Fruit fly (Drosophila melanogaster) whole organism, embryonic: ENCODE results near the gene CG10353.

ENCODE experiments used
- ATbp ChIP-seq: fragments of 200-800 bp; sonication (Bioruptor generic); optimal IDR thresholded peaks from 2 replicates; lab custom pipeline; 2017; ENCODE audit warnings: missing biosample characterization, mild to moderate bottlenecking, missing genetic modification characterization, missing genetic modification reagents
- Abd-B ChIP-seq: fragments of 200-800 bp; sonication (Bioruptor generic); optimal IDR thresholded peaks from 2 replicates; lab custom pipeline; 2018; ENCODE audit warnings: missing biosample characterization, mild to moderate bottlenecking, missing genetic modification characterization, moderate library complexity
- Ada2b ChIP-seq: fragments of 200-800 bp; sonication (Bioruptor generic); IDR thresholded peaks from 2 replicates; pipeline ENCODE4 v1.3.6; 2022; ENCODE audit warnings: missing biosample characterization, missing genetic modification characterization
- CG10147 ChIP-seq: fragments of 200-800 bp; sonication (Bioruptor generic); optimal IDR thresholded peaks from 2 replicates; lab custom pipeline; 2019; ENCODE audit warnings: missing biosample characterization, mild to moderate bottlenecking, missing genetic modification characterization, moderate library complexity
- CG10431 ChIP-seq: fragments of 200-800 bp; sonication (Bioruptor generic); optimal IDR thresholded peaks from 3 replicates; lab custom pipeline; 2018; ENCODE audit warnings: missing biosample characterization, mild to moderate bottlenecking, missing genetic modification characterization
- CG11504 ChIP-seq: fragments of 200-800 bp; sonication (Bioruptor generic); optimal IDR thresholded peaks from 3 replicates; lab custom pipeline; 2019; ENCODE audit warnings: missing biosample characterization, mild to moderate bottlenecking, missing genetic modification characterization, moderate library complexity
- CG14441 ChIP-seq: fragments of 200-800 bp; sonication (Bioruptor generic); IDR thresholded peaks from 2 replicates; pipeline ENCODE4 v1.3.6; 2022; ENCODE audit warnings: missing biosample characterization, missing genetic modification characterization
- CG14710 ChIP-seq: fragments of 200-800 bp; sonication (Bioruptor generic); optimal IDR thresholded peaks from 3 replicates; lab custom pipeline; 2019; ENCODE audit warnings: missing biosample characterization, mild to moderate bottlenecking, missing genetic modification characterization, moderate library complexity
- CG14860 ChIP-seq: fragments of 200-800 bp; sonication (Bioruptor generic); IDR thresholded peaks from 3 replicates; pipeline ENCODE4 v1.3.6; 2022; ENCODE audit warnings: missing biosample characterization, missing genetic modification characterization; ENCODE audit not compliant: partially characterized antibody
- CG15073 ChIP-seq: fragments of 200-800 bp; sonication (Bioruptor generic); optimal IDR thresholded peaks from 2 replicates; lab custom pipeline; 2016; ENCODE audit warnings: missing biosample characterization, missing genetic modification characterization
- CG15269 ChIP-seq: fragments of 200-800 bp; sonication (Bioruptor generic); optimal IDR thresholded peaks from 2 replicates; lab custom pipeline; 2018; ENCODE audit warnings: missing biosample characterization, mild to moderate bottlenecking, missing genetic modification characterization, moderate library complexity
- CG15479 ChIP-seq: fragments of 200-800 bp; sonication (Bioruptor generic); optimal IDR thresholded peaks from 3 replicates; lab custom pipeline; 2019; ENCODE audit warnings: missing biosample characterization, mild to moderate bottlenecking, missing genetic modification characterization, moderate library complexity
- CG15601 ChIP-seq: fragments of 200-800 bp; sonication (Bioruptor generic); optimal IDR thresholded peaks from 3 replicates; lab custom pipeline; 2019; ENCODE audit warnings: missing biosample characterization, mild to moderate bottlenecking, missing genetic modification characterization, moderate library complexity
- CG1792 ChIP-seq: fragments of 200-800 bp; sonication (Bioruptor generic); optimal IDR thresholded peaks from 2 replicates; lab custom pipeline; 2016; ENCODE audit warnings: missing biosample characterization, missing genetic modification characterization
- CG18619 ChIP-seq: fragments of 200-800 bp; sonication (Bioruptor generic); optimal IDR thresholded peaks from 3 replicates; lab custom pipeline; 2017; ENCODE audit warnings: missing biosample characterization, mild to moderate bottlenecking, missing genetic modification characterization
- CG3995 ChIP-seq: fragments of 200-800 bp; sonication (Bioruptor generic); optimal IDR thresholded peaks from 3 replicates; lab custom pipeline; 2016; ENCODE audit warnings: missing biosample characterization, missing genetic modification characterization
- CG4328 ChIP-seq: fragments of 200-800 bp; sonication (Bioruptor generic); optimal IDR thresholded peaks from 3 replicates; lab custom pipeline; 2017; ENCODE audit warnings: missing biosample characterization, missing genetic modification reagents, missing genetic modification characterization
- CG43689 ChIP-seq: fragments of 200-800 bp; sonication (Bioruptor generic); IDR thresholded peaks from 2 replicates; pipeline ENCODE4 v1.3.6; 2022; ENCODE audit warnings: missing biosample characterization, missing genetic modification characterization
- CG4617 ChIP-seq: fragments of 200-800 bp; sonication (Bioruptor generic); optimal IDR thresholded peaks from 3 replicates; lab custom pipeline; 2016; ENCODE audit warnings: missing biosample characterization, missing genetic modification characterization, borderline replicate concordance
- CG4730 ChIP-seq: fragments of 200-800 bp; sonication (Bioruptor generic); IDR thresholded peaks from 2 replicates; pipeline ENCODE4 v1.3.6; 2022; ENCODE audit warnings: missing biosample characterization, missing genetic modification characterization
- CG7928 ChIP-seq: fragments of 200-800 bp; sonication (Bioruptor generic); optimal IDR thresholded peaks from 2 replicates; lab custom pipeline; 2017; ENCODE audit warnings: missing biosample characterization, mild to moderate bottlenecking, missing genetic modification characterization
- Eip74EF ChIP-seq, 2 experiments: fragments of 200-800 bp in 1 of 2; fragments of >200 bp in 1 of 2; sonication (Bioruptor generic) in 1 of 2; optimal IDR thresholded peaks; 2 replicates each; lab custom pipeline; 2017 to 2019; ENCODE audit warnings: missing biosample characterization in 2 of 2, missing genetic modification characterization in 2 of 2, mild to moderate bottlenecking in 1 of 2, moderate library complexity in 1 of 2
- Ets65A ChIP-seq: fragments of 200-800 bp; sonication (Bioruptor generic); peaks from one replicate; lab custom pipeline; 2016; ENCODE audit warnings: missing biosample characterization, missing genetic modification characterization
- Ets97D ChIP-seq: fragments of 200-800 bp; sonication (Bioruptor generic); optimal IDR thresholded peaks from 3 replicates; lab custom pipeline; 2016; ENCODE audit warnings: missing biosample characterization, missing genetic modification characterization
- GATAe ChIP-seq: fragments of 200-800 bp; sonication (Bioruptor generic); conservative IDR thresholded peaks from 2 replicates; pipeline ENCODE4 v1.3.6; 2022; ENCODE audit warnings: missing biosample characterization, missing genetic modification characterization
- Lim3 ChIP-seq: fragments of 200-800 bp; sonication (Bioruptor generic); IDR thresholded peaks from 2 replicates; pipeline ENCODE4 v1.3.6; 2022; ENCODE audit warnings: missing biosample characterization, missing genetic modification characterization
- MTF-1 ChIP-seq: fragments of 200-800 bp; sonication (Bioruptor generic); optimal IDR thresholded peaks from 2 replicates; lab custom pipeline; 2018; ENCODE audit warnings: missing biosample characterization, mild to moderate bottlenecking, missing genetic modification characterization, borderline replicate concordance
- Nf-YA ChIP-seq: fragments of 200-800 bp; sonication (Bioruptor generic); IDR thresholded peaks from 2 replicates; pipeline ENCODE4 v1.3.6; 2022; ENCODE audit warnings: missing biosample characterization, missing genetic modification characterization
- NfI ChIP-seq: fragments of 200-800 bp; sonication (Bioruptor generic); optimal IDR thresholded peaks from 3 replicates; lab custom pipeline; 2018; ENCODE audit warnings: missing biosample characterization, mild to moderate bottlenecking, missing genetic modification characterization, moderate library complexity
- Opbp ChIP-seq: fragments of 200-800 bp; sonication (Bioruptor generic); IDR thresholded peaks from 3 replicates; pipeline ENCODE4 v1.3.6; 2022; ENCODE audit warnings: missing biosample characterization, missing genetic modification characterization; ENCODE audit not compliant: partially characterized antibody
- Sox102F ChIP-seq: fragments of 200-800 bp; sonication (Bioruptor generic); optimal IDR thresholded peaks from 2 replicates; lab custom pipeline; 2018; ENCODE audit warnings: missing biosample characterization, mild to moderate bottlenecking, missing genetic modification characterization, moderate library complexity
- Trl ChIP-seq, 3 experiments: fragments of >200 bp in 2 of 3; fragments of 200-800 bp in 1 of 3; sonication (Bioruptor generic) in 1 of 3; optimal IDR thresholded peaks; 2 replicates in 1 of 3; 3 replicates in 2 of 3; lab custom pipeline; 2016 to 2017; ENCODE audit warnings: missing biosample characterization in 1 of 3, missing genetic modification characterization in 1 of 3
- da ChIP-seq: fragments of 200-800 bp; sonication (Bioruptor generic); optimal IDR thresholded peaks from 2 replicates; lab custom pipeline; 2016; ENCODE audit warnings: missing biosample characterization, missing genetic modification characterization
- dmrt11E ChIP-seq: fragments of 200-800 bp; sonication (Bioruptor generic); optimal IDR thresholded peaks from 3 replicates; lab custom pipeline; 2018; ENCODE audit warnings: missing biosample characterization, mild to moderate bottlenecking, missing genetic modification characterization, moderate library complexity
- grau ChIP-seq: fragments of 200-800 bp; optimal IDR thresholded peaks from 3 replicates; lab custom pipeline; 2019; ENCODE audit warnings: missing biosample characterization, mild to moderate bottlenecking, missing genetic modification characterization, moderate library complexity
- jing ChIP-seq: fragments of 200-800 bp; sonication (Bioruptor generic); optimal IDR thresholded peaks from 2 replicates; lab custom pipeline; 2018; ENCODE audit warnings: missing biosample characterization, mild to moderate bottlenecking, missing genetic modification characterization
- jumu ChIP-seq: fragments of 200-800 bp; sonication (Bioruptor generic); optimal IDR thresholded peaks from 3 replicates; lab custom pipeline; 2016; ENCODE audit warnings: missing biosample characterization, missing genetic modification characterization
- klu ChIP-seq: fragments of 200-800 bp; sonication (Bioruptor generic); IDR thresholded peaks from 2 replicates; pipeline ENCODE4 v1.3.6; 2022; ENCODE audit warnings: missing biosample characterization, missing genetic modification characterization
- maf-S ChIP-seq: fragments of 200-800 bp; sonication (Bioruptor generic); optimal IDR thresholded peaks from 2 replicates; lab custom pipeline; 2016; ENCODE audit warnings: missing biosample characterization, missing genetic modification characterization
- oc ChIP-seq: fragments of 200-800 bp; sonication (Bioruptor generic); optimal IDR thresholded peaks from 2 replicates; lab custom pipeline; 2018; ENCODE audit warnings: missing biosample characterization, mild to moderate bottlenecking, missing genetic modification characterization, moderate library complexity
- onecut ChIP-seq: fragments of 200-800 bp; sonication (Bioruptor generic); IDR thresholded peaks from 2 replicates; pipeline ENCODE4 v1.3.6; 2022; ENCODE audit warnings: missing biosample characterization, missing genetic modification characterization
- ranshi ChIP-seq: fragments of 200-800 bp; sonication (Bioruptor generic); IDR thresholded peaks from 2 replicates; pipeline ENCODE4 v1.3.6; 2022; ENCODE audit warnings: missing biosample characterization, missing genetic modification characterization
- row ChIP-seq: fragments of 200-800 bp; sonication (Bioruptor generic); IDR thresholded peaks from 3 replicates; pipeline ENCODE4 v1.3.6; 2022; ENCODE audit warnings: missing biosample characterization, missing genetic modification characterization
- schlank ChIP-seq: fragments of 200-800 bp; sonication (Bioruptor generic); optimal IDR thresholded peaks from 2 replicates; lab custom pipeline; 2018; ENCODE audit warnings: missing biosample characterization, mild to moderate bottlenecking, missing genetic modification characterization
- sens ChIP-seq: fragments of 200-800 bp; sonication (Bioruptor generic); peaks from one replicate; lab custom pipeline; 2016; ENCODE audit warnings: missing biosample characterization, missing genetic modification characterization
- slbo ChIP-seq: fragments of 200-800 bp; sonication (Bioruptor generic); IDR thresholded peaks from 2 replicates; pipeline ENCODE4 v1.3.6; 2022; ENCODE audit warnings: missing biosample characterization, missing genetic modification characterization
- sqz ChIP-seq: fragments of 200-800 bp; sonication (Bioruptor generic); optimal IDR thresholded peaks from 3 replicates; lab custom pipeline; 2018; ENCODE audit warnings: missing biosample characterization, mild to moderate bottlenecking, missing genetic modification characterization
- trem ChIP-seq: fragments of 200-800 bp; optimal IDR thresholded peaks from 3 replicates; lab custom pipeline; 2019; ENCODE audit warnings: missing biosample characterization, mild to moderate bottlenecking, missing genetic modification characterization, moderate library complexity
- ttk ChIP-seq: fragments of 200-800 bp; sonication (Bioruptor generic); IDR thresholded peaks from 2 replicates; pipeline ENCODE4 v2.1.2; 2022; ENCODE audit warnings: missing biosample characterization, missing genetic modification characterization

Gene CG10353

DNA sequence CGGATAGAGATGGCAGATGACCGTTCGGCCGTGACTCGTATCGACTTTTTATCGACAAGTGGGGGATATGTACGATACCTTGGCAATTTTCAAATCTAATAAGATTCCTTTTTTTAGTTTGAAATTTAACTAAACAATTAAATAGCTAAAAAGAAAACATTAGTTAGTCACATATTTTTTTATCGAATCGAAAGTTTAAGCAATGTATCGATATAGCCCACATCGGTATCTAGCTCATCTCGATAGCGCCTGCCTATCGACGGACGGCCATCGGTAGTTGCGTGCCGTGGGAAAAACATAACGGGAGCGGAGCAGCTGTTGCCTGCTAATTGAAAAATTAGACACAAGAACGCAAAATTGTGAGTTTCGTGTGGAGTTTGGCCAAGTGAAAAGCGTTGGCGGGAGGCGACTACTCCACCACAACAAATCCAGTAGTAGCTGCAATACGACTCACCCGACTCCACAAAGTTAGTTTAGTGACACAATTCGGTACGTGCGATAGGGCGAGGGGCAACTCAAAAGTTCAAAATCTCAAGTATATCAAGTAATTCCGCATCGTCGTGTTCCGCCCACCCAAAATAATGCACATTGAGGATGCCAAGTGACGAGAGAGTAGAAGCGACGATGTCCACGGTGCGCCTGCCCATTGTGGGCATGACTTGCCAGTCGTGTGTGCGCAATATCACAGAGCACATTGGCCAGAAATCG lies 32.0 kb downstream of the CG10353 start, which contains the start of the genes CG10347 and ATP7 (continued):
- TF ChIP-seq CG15601 (tag; lab: Kevin White, UChicago) (no peak), Nf-YA (no peak), CG15073 (GFP tag; lab: Kevin White, UChicago) (no peak), NfI (GFP tag; lab: Kevin White, UChicago) (no peak), CG43689 (GFP tag; lab: Robert Waterston, UW) (no peak), Trl (optimal IDR thresholded peaks at IDR 0.05; lab: Kevin White, UChicago) (no peak), Trl (GFP tag; optimal IDR thresholded peaks at IDR 0.05; lab: Kevin White, UChicago) (peak; percentile 2), GATAe (no peak), sqz (GFP tag; lab: Kevin White, UChicago) (no peak), Eip74EF (GFP tag; optimal IDR thresholded peaks at IDR 0.05; lab: Kevin White, UChicago) (no peak), onecut (GFP tag; lab: Robert Waterston, UW) (no peak), CG15479 (no peak), Abd-B (GFP tag; lab: Kevin White, UChicago) (no peak), CG7928 (GFP tag; lab: Kevin White, UChicago) (no peak), Ets65A (GFP tag; lab: Kevin White, UChicago) (peak; percentile 80), sens (GFP tag; lab: Kevin White, UChicago) (peak; percentile 90), CG11504 (peak; percentile 21), Sox102F (GFP tag; lab: Kevin White, UChicago) (no peak), ttk (GFP tag; lab: Robert Waterston, UW) (no peak), jing (GFP tag; lab: Kevin White, UChicago) (no peak), Opbp (GFP tag; lab: Robert Waterston, UW) (peak; percentile 85), CG15269 (tag; lab: Kevin White, UChicago) (peak; percentile 22), CG14710 (tag; lab: Kevin White, UChicago) (peak; percentile 49), maf-S (GFP tag; lab: Kevin White, UChicago) (no peak), CG10147 (GFP tag; lab: Kevin White, UChicago) (no peak), CG14860 (GFP tag; lab: Robert Waterston, UW) (peak; percentile 94), CG10431 (GFP tag; lab: Kevin White, UChicago) (no peak), CG1792 (peak; percentile 11), jumu (peak; percentile 44), MTF-1 (peak; percentile 92), dmrt11E (tag; lab: Kevin White, UChicago) (no peak), schlank (tag; lab: Kevin White, UChicago) (no peak), ranshi (GFP tag; lab: Robert Waterston, UW) (no peak), CG3995 (peak; percentile 94), Ets97D (peak; percentile 53), Ada2b (no peak), CG4328 (GFP tag; lab: Kevin White, UChicago) (peak; percentile 17), CG14441 (GFP tag; lab: Robert Waterston, UW) (no peak), CG4730 (GFP tag; lab: Robert Waterston, UW) (no peak), trem (tag; lab: Kevin White, UChicago) (peak; percentile 40), slbo (GFP tag; lab: Robert Waterston, UW) (no peak; the same call in 1 of the 2 replicates), da (GFP tag; lab: Kevin White, UChicago) (no peak), grau (tag; lab: Kevin White, UChicago) (peak; percentile 25), row (GFP tag; lab: Robert Waterston, UW) (peak; percentile 66), CG4617 (GFP tag; lab: Kevin White, UChicago) (peak; percentile 23), Lim3 (GFP tag; lab: Robert Waterston, UW) (no peak), CG18619 (GFP tag; lab: Kevin White, UChicago) (no peak), ATbp (GFP tag; lab: Kevin White, UChicago) (no peak), oc (tag; lab: Kevin White, UChicago) (no peak), klu (no peak)
